Fruit fly (Drosophila melanogaster): ENCODE results near the gene Cpr65Aw.

Cpr65Aw gene

DNA sequence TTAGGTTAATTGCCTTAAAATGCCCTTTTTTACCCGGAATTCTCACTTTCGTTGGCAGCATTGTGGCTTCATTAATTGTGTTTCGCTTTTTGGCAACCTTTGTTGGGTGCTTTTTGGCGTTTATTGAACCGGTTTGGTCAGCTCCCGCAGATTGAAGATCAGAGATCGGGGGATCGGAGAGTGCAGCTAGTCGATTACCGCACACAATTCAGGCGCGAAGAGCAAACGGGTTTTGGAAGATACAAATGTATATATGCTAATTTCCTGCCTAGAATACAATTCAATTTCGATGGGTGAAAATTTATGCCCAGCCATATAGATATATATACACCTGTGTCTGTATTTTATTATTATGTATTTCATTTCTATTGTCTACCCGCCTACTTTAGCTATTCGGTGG is 675 bp downstream of the Cpr65Aw start:
- TF ChIP-seq vri (GFP tag; optimal IDR thresholded peaks at IDR 0.05) (peak; percentile 90), ss (GFP tag; optimal IDR thresholded peaks at IDR 0.05) (no peak), Blimp-1 (GFP tag; optimal IDR thresholded peaks at IDR 0.05) (peak; percentile 92)

- TF ChIP-seq pdm3 (GFP tag; optimal IDR thresholded peaks at IDR 0.05) (no peak), CG7368 (GFP tag; optimal IDR thresholded peaks at IDR 0.05) (no peak), Sox102F (GFP tag; optimal IDR thresholded peaks at IDR 0.05) (no peak), dac (GFP tag; optimal IDR thresholded peaks at IDR 0.05) (no peak), Met (GFP tag; optimal IDR thresholded peaks at IDR 0.05) (no peak), CG32006 (GFP tag; optimal IDR thresholded peaks at IDR 0.05) (no peak), CG6808 (GFP tag; optimal IDR thresholded peaks at IDR 0.05) (no peak), CG8632 (GFP tag; optimal IDR thresholded peaks at IDR 0.05) (peak; percentile 21), svp (GFP tag) (no peak), net (GFP tag; optimal IDR thresholded peaks at IDR 0.05) (no peak), CG34406 (GFP tag; optimal IDR thresholded peaks at IDR 0.05) (peak; percentile 29), Ets21C (GFP tag; optimal IDR thresholded peaks at IDR 0.05) (no peak), CG1621 (tag; optimal IDR thresholded peaks at IDR 0.05) (no peak), Lpt (GFP tag; optimal IDR thresholded peaks at IDR 0.05) (no peak), CG6792 (GFP tag; optimal IDR thresholded peaks at IDR 0.05) (no peak), acj6 (GFP tag; optimal IDR thresholded peaks at IDR 0.05) (peak; percentile 3), Hr4 (GFP tag; optimal IDR thresholded peaks at IDR 0.05) (no peak), Eip78C (GFP tag) (peak; percentile 76), spab (GFP tag; optimal IDR thresholded peaks at IDR 0.05) (no peak), Ets96B (tag; optimal IDR thresholded peaks at IDR 0.05) (no peak), CG6276 (GFP tag; optimal IDR thresholded peaks at IDR 0.05) (no peak), CG3032 (tag; optimal IDR thresholded peaks at IDR 0.05) (no peak), CG10631 (GFP tag; optimal IDR thresholded peaks at IDR 0.05) (peak; percentile 9), CG8319 (GFP tag; optimal IDR thresholded peaks at IDR 0.05) (peak; percentile 5), cyc (GFP tag; optimal IDR thresholded peaks at IDR 0.05) (no peak), CG16779 (tag; optimal IDR thresholded peaks at IDR 0.05) (no peak), CG6163 (GFP tag; IDR thresholded peaks at IDR 0.05) (no peak)
These were observed 1.3 kb downstream of the Cpr65Aw start for dm6 chr3L:6140771-6141472.

DNA sequence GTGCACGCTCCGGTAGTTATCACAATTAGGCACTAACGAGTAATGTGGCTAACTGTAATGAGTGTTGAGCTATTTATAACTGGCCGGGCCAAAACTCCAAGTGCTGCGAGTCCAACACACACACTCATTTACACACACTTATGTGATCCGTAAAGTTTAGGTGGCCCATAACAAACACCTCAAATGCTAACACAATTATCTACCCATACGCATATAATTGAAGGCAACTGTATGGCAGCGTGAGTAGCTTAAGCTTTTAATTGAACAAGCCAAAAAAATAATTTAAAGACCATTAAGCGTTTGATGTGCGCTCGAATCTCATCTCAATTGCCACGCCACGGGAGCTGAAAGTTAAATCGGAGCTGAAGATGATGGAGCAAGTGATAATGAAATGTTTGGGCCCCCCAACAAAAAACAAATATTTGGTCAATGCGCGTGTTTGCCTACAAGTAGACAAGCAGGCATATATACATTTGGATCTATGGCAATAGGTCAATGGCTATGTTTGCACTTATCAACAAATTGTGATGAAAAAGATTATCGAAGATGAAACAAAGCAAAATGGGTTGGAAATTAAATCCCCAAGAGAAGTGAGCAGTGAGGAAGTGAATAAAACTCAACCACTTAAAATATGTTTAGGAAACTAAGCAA is 2.2 kb downstream of the Cpr65Aw start, which contains the start of gene Cpr65Av:
TSS of gene Cpr65Av (minus strand) at position 51 of the 651 bp plus-strand sequence.
- TF ChIP-seq salr (GFP tag; optimal IDR thresholded peaks at IDR 0.05) (no peak), fkh (GFP tag; optimal IDR thresholded peaks at IDR 0.05) (peak; percentile 56)

DNA sequence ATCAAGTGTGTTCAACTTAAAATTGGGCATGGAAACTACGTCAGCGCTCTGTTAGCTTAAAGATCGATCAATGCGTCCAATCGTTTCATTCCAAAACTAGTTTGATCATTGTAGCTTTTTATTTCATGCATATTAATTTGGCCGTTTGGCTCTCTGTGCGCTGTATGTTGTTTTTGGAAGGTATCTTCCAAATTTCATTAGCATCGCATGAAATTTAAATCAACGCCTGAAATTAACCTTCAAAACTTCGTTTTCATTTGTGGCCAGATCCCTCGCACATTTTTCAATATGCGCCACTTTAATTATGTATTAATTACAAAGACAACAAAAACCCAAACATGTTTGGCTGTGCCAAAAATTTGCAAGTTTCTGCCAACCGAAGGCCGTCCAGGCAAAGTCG is 3.6 kb downstream of the Cpr65Aw start:
- TF ChIP-seq Eip75B (GFP tag; optimal IDR thresholded peaks at IDR 0.05) (no peak), CG32006 (GFP tag; optimal IDR thresholded peaks at IDR 0.05) (no peak), CG6854 (GFP tag; optimal IDR thresholded peaks at IDR 0.05) (no peak), achi (GFP tag; optimal IDR thresholded peaks at IDR 0.05) (no peak), CG1621 (tag; optimal IDR thresholded peaks at IDR 0.05) (no peak), CG10669 (GFP tag; optimal IDR thresholded peaks at IDR 0.05) (no peak), CG10631 (GFP tag; optimal IDR thresholded peaks at IDR 0.05) (no peak), Hr38 (GFP tag; optimal IDR thresholded peaks at IDR 0.05) (no peak), CG8119 (GFP tag; IDR thresholded peaks at IDR 0.05) (no peak), Gug (GFP tag; IDR thresholded peaks at IDR 0.05) (no peak), CG15336 (GFP tag; IDR thresholded peaks at IDR 0.05) (no peak), fkh (GFP tag; optimal IDR thresholded peaks at IDR 0.05) (no peak), CG11762 (GFP tag; optimal IDR thresholded peaks at IDR 0.05; ENCODE audit: insufficient read depth) (no peak)
